Fruit fly (Drosophila melanogaster): ENCODE results near the gene CG7059.

CG7059 gene

DNA sequence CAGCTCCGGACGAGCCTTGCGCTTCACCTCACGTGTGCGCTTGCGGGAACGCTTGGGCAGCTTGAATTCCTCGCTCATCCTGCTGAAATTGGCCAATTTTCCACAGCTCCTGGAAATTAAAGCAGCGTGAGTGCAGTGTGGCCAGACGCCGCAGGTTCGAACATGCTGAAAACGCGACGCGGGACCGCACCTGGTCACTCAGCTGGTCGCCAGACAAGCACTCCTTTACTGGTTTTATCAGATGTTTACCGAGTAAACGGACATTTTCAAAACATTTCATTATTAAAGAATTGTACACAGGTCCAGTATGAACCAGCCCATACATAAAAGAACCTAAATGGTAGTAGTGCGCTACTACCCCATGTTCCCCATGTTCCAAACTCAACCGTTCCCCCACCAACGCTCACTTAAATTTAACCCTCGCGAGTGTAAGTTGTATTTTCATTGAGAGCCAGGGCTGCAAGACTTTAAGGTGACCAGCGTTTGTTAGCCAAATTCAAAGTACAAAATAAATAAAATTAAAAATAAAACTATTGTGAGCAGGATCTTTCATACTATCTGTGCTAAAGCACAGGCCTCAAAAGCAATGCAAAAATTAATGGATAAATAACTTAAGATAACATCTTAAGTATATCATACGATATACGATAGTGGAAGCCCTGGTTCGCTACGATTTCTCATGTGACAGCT, 27.2 kb upstream of the CG7059 start, which contains the start of the genes JMJD6, CG7071 and Muted (continued):
- TF ChIP-seq cas (GFP tag; IDR thresholded peaks at IDR 0.05) = peak; percentile 87
- TF ChIP-seq CG30431 (GFP tag; optimal IDR thresholded peaks at IDR 0.05) = peak; percentile 83
- TF ChIP-seq CG13894 (tag; optimal IDR thresholded peaks at IDR 0.05) = peak; percentile 94
- TF ChIP-seq mam (GFP tag; optimal IDR thresholded peaks at IDR 0.05) = peak; percentile 93
- peak; percentile 95 for TF ChIP-seq zfh1 (GFP tag; IDR thresholded peaks at IDR 0.05)
- TF ChIP-seq TFAM (GFP tag; optimal IDR thresholded peaks at IDR 0.05) = no peak
- TF ChIP-seq h (optimal IDR thresholded peaks at IDR 0.05) = no peak
- peak; percentile 66 for TF ChIP-seq CG5180 (GFP tag; optimal IDR thresholded peaks at IDR 0.05)
- TF ChIP-seq vnd (GFP tag; IDR thresholded peaks at IDR 0.05; ENCODE audit: partially characterized antibody) = peak; percentile 77
- TF ChIP-seq CG43689 (GFP tag; IDR thresholded peaks at IDR 0.05) = no peak; the same call in 1 of the 2 replicates
- peak; percentile 71 for TF ChIP-seq Myb (GFP tag; optimal IDR thresholded peaks at IDR 0.05)
- TF ChIP-seq CG2199 (GFP tag; IDR thresholded peaks at IDR 0.05) = 0 out of 3 replicates have a peak, but pooled peaks have one; percentile 62
- TF ChIP-seq lmd (GFP tag; IDR thresholded peaks at IDR 0.05) = peak; percentile 91
- TF ChIP-seq gce (GFP tag; IDR thresholded peaks at IDR 0.05) = peak; percentile 82; the same call in 2 of the 3 replicates
- peak; percentile 65 for TF ChIP-seq CG1792 (GFP tag; optimal IDR thresholded peaks at IDR 0.05)
- TF ChIP-seq ab (GFP tag; optimal IDR thresholded peaks at IDR 0.05) = peak; percentile 70
- TF ChIP-seq maf-S (GFP tag; optimal IDR thresholded peaks at IDR 0.05) = peak; percentile 83
- TF ChIP-seq ftz-f1 (GFP tag; optimal IDR thresholded peaks at IDR 0.05) = peak; percentile 74
- peak; percentile 97 for TF ChIP-seq lilli (GFP tag; optimal IDR thresholded peaks at IDR 0.05)
- TF ChIP-seq grn (GFP tag; optimal IDR thresholded peaks at IDR 0.05) = peak; percentile 98
- TF ChIP-seq zfh2 (GFP tag; optimal IDR thresholded peaks at IDR 0.05) = peak; percentile 95
- TF ChIP-seq NfI (GFP tag; optimal IDR thresholded peaks at IDR 0.05) = peak; percentile 95
- TF ChIP-seq Neu2 (GFP tag; optimal IDR thresholded peaks at IDR 0.05; ENCODE audit: borderline replicate concordance) = no peak
- TF ChIP-seq pan (optimal IDR thresholded peaks at IDR 0.05) = no peak
- peak in 1 of 2 experiments; percentile 94 for TF ChIP-seq pan (GFP tag; optimal IDR thresholded peaks at IDR 0.05 in 1 of 2, IDR thresholded peaks at IDR 0.05 in 1 of 2)
- TF ChIP-seq Dip2 (GFP tag; IDR thresholded peaks at IDR 0.05) = peak; percentile 40; the same call in 1 of the 2 replicates
- TF ChIP-seq schlank (tag; optimal IDR thresholded peaks at IDR 0.05) = peak; percentile 55
- TF ChIP-seq eyg (GFP tag; optimal IDR thresholded peaks at IDR 0.05) = peak; percentile 81
- TF ChIP-seq ara (GFP tag; IDR thresholded peaks at IDR 0.05) = peak; percentile 86
- peak; percentile 50 to 86 for TF ChIP-seq crp (GFP tag; optimal IDR thresholded peaks at IDR 0.05)
- peak; percentile 52 for TF ChIP-seq Dp (GFP tag; optimal IDR thresholded peaks at IDR 0.05)
- peak; percentile 76 for TF ChIP-seq Taf1 (GFP tag; IDR thresholded peaks at IDR 0.05)
- peak; percentile 83 for TF ChIP-seq Mad (GFP tag; optimal IDR thresholded peaks at IDR 0.05)
- TF ChIP-seq cato (GFP tag; optimal IDR thresholded peaks at IDR 0.05; ENCODE audit: borderline replicate concordance) = peak; percentile 87
- peak; percentile 72 for TF ChIP-seq onecut (GFP tag; IDR thresholded peaks at IDR 0.05)
- peak; percentile 55 for TF ChIP-seq Deaf1 (tag; optimal IDR thresholded peaks at IDR 0.05)
- peak; percentile 64 for TF ChIP-seq CG3407 (GFP tag; optimal IDR thresholded peaks at IDR 0.05)
- peak; percentile 93 for TF ChIP-seq CG1602 (GFP tag; optimal IDR thresholded peaks at IDR 0.05)
- peak; percentile 83 for TF ChIP-seq shn (GFP tag; optimal IDR thresholded peaks at IDR 0.05)
- peak; percentile 85; the same call in 2 of the 3 replicates for TF ChIP-seq otp (GFP tag; IDR thresholded peaks at IDR 0.05)
- TF ChIP-seq inv (GFP tag; IDR thresholded peaks at IDR 0.05; ENCODE audit: partially characterized antibody) = peak; percentile 74
- peak; percentile 90 for TF ChIP-seq CG16815 (GFP tag; optimal IDR thresholded peaks at IDR 0.05)
- peak; percentile 90 for TF ChIP-seq BEAF-32 (GFP tag; optimal IDR thresholded peaks at IDR 0.05)
- no peak for TF ChIP-seq CG15073 (GFP tag; optimal IDR thresholded peaks at IDR 0.05)
- peak; percentile 88 for TF ChIP-seq zen (tag; optimal IDR thresholded peaks at IDR 0.05)
- peak; percentile 93 for TF ChIP-seq CG11456 (GFP tag; IDR thresholded peaks at IDR 0.05)
- peak; percentile 93 for TF ChIP-seq Fer3 (tag; optimal IDR thresholded peaks at IDR 0.05)
- peak; percentile 88 for TF ChIP-seq nerfin-1 (tag; optimal IDR thresholded peaks at IDR 0.05)
- TF ChIP-seq phol (tag; optimal IDR thresholded peaks at IDR 0.05) = peak; percentile 93
- peak; percentile 80 for TF ChIP-seq CG4617 (GFP tag; optimal IDR thresholded peaks at IDR 0.05; ENCODE audit: borderline replicate concordance)
